Worm (Caenorhabditis elegans) whole organism, L4/young adult: ENCODE measurements around the gene ZK637.12.

Experiments used
- W03F9.2 ChIP-seq: fragments of 150-350 bp; optimal IDR thresholded peaks from 2 replicates; lab custom pipeline; 2014; ENCODE audit warnings: missing biosample characterization, missing genetic modification characterization
- dao-5 ChIP-seq: sonication (generic microtip); optimal IDR thresholded peaks from 2 replicates; lab custom pipeline; 2016; ENCODE audit warnings: missing genotype, missing genetic modification characterization, moderate library complexity, missing compliant biosample characterization
- him-1 ChIP-seq: sonication (generic microtip); optimal IDR thresholded peaks from 2 replicates; lab custom pipeline; 2016; ENCODE audit warnings: missing genotype, missing genetic modification reagents, missing genetic modification characterization, missing compliant biosample characterization

DNA sequence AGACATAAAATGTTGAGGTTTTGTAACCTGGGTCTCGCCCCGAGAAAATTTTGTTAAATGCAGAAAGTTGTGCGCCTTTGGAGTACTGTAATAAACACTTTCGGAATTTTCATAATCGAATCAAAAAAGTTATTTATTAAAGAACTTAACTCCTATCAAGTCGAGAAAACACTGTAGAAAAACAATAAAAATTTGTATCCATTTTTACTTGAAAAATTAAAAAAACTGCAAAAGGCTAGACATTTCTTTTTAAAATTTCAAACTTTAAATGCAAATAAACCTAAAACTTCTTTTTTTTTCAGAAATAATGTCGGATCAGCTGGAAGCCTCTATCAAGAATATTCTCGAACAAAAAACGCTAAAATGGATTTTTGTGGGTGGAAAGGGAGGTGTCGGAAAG is 29.3 kb upstream of the ZK637.12 start, which contains the start of gene asna-1:
- TF ChIP-seq him-1 (no peak), dao-5 (tag; lab: Kevin White, UChicago) (no peak), W03F9.2 (tag; lab: Kevin White, UChicago) (no peak)
